Fruit fly (Drosophila melanogaster): ENCODE measurements around the gene Ets21C.

Gene Ets21C

DNA sequence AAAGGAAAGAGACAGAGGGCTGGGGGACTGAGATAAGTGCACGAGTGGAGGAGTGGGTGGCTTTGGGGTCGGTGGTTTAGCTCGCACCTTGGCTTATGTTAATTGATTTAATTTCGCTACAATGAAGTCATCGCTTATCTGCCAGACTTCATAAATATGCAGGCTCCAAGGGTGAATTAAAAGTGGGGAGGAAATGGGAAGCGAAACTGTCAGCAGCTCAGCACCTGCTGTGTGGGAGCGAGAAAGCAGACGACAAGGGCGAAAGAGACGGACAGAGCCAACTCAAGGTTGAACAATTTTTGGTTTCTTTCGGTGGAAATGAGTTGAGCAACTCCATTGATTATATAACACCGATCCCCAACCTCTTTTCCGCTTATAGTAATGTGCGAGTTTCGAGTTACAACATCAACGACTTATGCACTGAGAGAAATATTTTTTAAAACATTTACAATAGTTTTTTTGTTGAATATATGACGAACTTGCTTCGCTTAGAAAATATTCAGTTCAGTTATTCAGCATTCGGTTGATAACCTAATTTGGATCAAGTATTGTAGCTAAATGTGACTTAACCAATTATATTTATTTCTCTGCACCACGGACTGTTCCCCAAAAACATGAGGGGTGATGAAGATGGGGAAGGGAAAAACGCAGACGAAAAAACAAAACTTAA lies 32.3 kb downstream of the Ets21C start (continued):
- TF ChIP-seq knrl (GFP tag; IDR thresholded peaks at IDR 0.05; ENCODE audit: partially characterized antibody), result no peak
- peak; percentile 41; the same call in 2 of the 4 replicates for TF ChIP-seq Gug (GFP tag; IDR thresholded peaks at IDR 0.05)
- TF ChIP-seq CG2129 (GFP tag; IDR thresholded peaks at IDR 0.05; ENCODE audit: partially characterized antibody), result no peak
- peak; percentile 81 for TF ChIP-seq CG12744 (GFP tag; optimal IDR thresholded peaks at IDR 0.05)
- no peak for TF ChIP-seq CG15011 (GFP tag; optimal IDR thresholded peaks at IDR 0.05)
- TF ChIP-seq CG2116 (GFP tag; optimal IDR thresholded peaks at IDR 0.05), result peak; percentile 61
- TF ChIP-seq CG6654 (GFP tag; optimal IDR thresholded peaks at IDR 0.05), result no peak
- TF ChIP-seq Blimp-1 (GFP tag; optimal IDR thresholded peaks at IDR 0.05), result peak; percentile 79
- TF ChIP-seq TFAM (GFP tag; optimal IDR thresholded peaks at IDR 0.05), result peak; percentile 7
- TF ChIP-seq CG1233 (GFP tag; optimal IDR thresholded peaks at IDR 0.05), result peak; percentile 33
- TF ChIP-seq Hey (tag; optimal IDR thresholded peaks at IDR 0.05), result no peak
- TF ChIP-seq bcd (GFP tag; optimal IDR thresholded peaks at IDR 0.05), result peak; percentile 71
- TF ChIP-seq Elba2 (GFP tag; optimal IDR thresholded peaks at IDR 0.05), result no peak
- TF ChIP-seq CG9437 (GFP tag; optimal IDR thresholded peaks at IDR 0.05), result peak; percentile 66
- peak; percentile 52; the same call in 1 of the 2 replicates for TF ChIP-seq CG11085 (GFP tag; IDR thresholded peaks at IDR 0.05)
- TF ChIP-seq Awh (GFP tag; IDR thresholded peaks at IDR 0.05), result peak; percentile 81
- no peak for TF ChIP-seq pan (optimal IDR thresholded peaks at IDR 0.05)
- peak in 1 of 2 experiments; percentile 85 for TF ChIP-seq pan (GFP tag; optimal IDR thresholded peaks at IDR 0.05 in 1 of 2, IDR thresholded peaks at IDR 0.05 in 1 of 2)
- no peak for TF ChIP-seq mirr (GFP tag; optimal IDR thresholded peaks at IDR 0.05)
- TF ChIP-seq fd102C (GFP tag; optimal IDR thresholded peaks at IDR 0.05), result peak; percentile 32
- TF ChIP-seq D19B (GFP tag; optimal IDR thresholded peaks at IDR 0.05), result no peak
- TF ChIP-seq jing (GFP tag; optimal IDR thresholded peaks at IDR 0.05), result peak; percentile 89
- peak; percentile 30 for TF ChIP-seq psq (GFP tag; optimal IDR thresholded peaks at IDR 0.05)
- TF ChIP-seq z (GFP tag; IDR thresholded peaks at IDR 0.05), result peak; percentile 48; the same call in 1 of the 3 replicates
- no peak for TF ChIP-seq CG15479 (GFP tag; optimal IDR thresholded peaks at IDR 0.05)
- peak; percentile 40 for TF ChIP-seq Dip3 (GFP tag; optimal IDR thresholded peaks at IDR 0.05)
- TF ChIP-seq ken (GFP tag; IDR thresholded peaks at IDR 0.05), result peak; percentile 90
- TF ChIP-seq Doc2 (GFP tag; IDR thresholded peaks at IDR 0.05), result no peak
- no peak for TF ChIP-seq CTCF (GFP tag; optimal IDR thresholded peaks at IDR 0.05)
- peak; percentile 85 for TF ChIP-seq NC2α (GFP tag; optimal IDR thresholded peaks at IDR 0.05)
- TF ChIP-seq CG14667 (GFP tag; IDR thresholded peaks at IDR 0.05), result peak; percentile 70
- TF ChIP-seq hkb (optimal IDR thresholded peaks at IDR 0.05), result no peak
- TF ChIP-seq hkb (GFP tag; IDR thresholded peaks at IDR 0.05), result peak; percentile 94
- TF ChIP-seq H2.0 (GFP tag; IDR thresholded peaks at IDR 0.05), result peak; percentile 88
- TF ChIP-seq inv (GFP tag; IDR thresholded peaks at IDR 0.05; ENCODE audit: partially characterized antibody), result no peak
- TF ChIP-seq lbe (GFP tag; optimal IDR thresholded peaks at IDR 0.05), result no peak
- TF ChIP-seq CG11504 (tag; optimal IDR thresholded peaks at IDR 0.05), result peak; percentile 95
- peak; percentile 92 for TF ChIP-seq Ets65A (GFP tag)
- peak; percentile 81 for TF ChIP-seq CG2202 (tag; optimal IDR thresholded peaks at IDR 0.05)
- peak; percentile 92 for TF ChIP-seq HLH3B (GFP tag; IDR thresholded peaks at IDR 0.05)
- TF ChIP-seq Pdp1 (GFP tag; optimal IDR thresholded peaks at IDR 0.05), result peak; percentile 85 to 99
- TF ChIP-seq Hand (GFP tag; optimal IDR thresholded peaks at IDR 0.05), result no peak
- TF ChIP-seq CG16813 (GFP tag; IDR thresholded peaks at IDR 0.05; ENCODE audit: partially characterized antibody), result no peak
- TF ChIP-seq CG4820 (GFP tag; optimal IDR thresholded peaks at IDR 0.05), result peak; percentile 83
- peak; percentile 86 for TF ChIP-seq run (tag; optimal IDR thresholded peaks at IDR 0.05)
- peak; percentile 63 for TF ChIP-seq slou (GFP tag; optimal IDR thresholded peaks at IDR 0.05)
- no peak for TF ChIP-seq gfzf (GFP tag; optimal IDR thresholded peaks at IDR 0.05)
- peak; percentile 36 for TF ChIP-seq sug (tag; optimal IDR thresholded peaks at IDR 0.05)
- peak; percentile 63 for TF ChIP-seq Myb (GFP tag; optimal IDR thresholded peaks at IDR 0.05)
- TF ChIP-seq CG18262 (tag; optimal IDR thresholded peaks at IDR 0.05), result peak; percentile 91
- peak in 1 of 2 experiments; percentile 9 for TF ChIP-seq insv (GFP tag; optimal IDR thresholded peaks at IDR 0.05)

Measured in whole organism, embryonic.